Fruit fly (Drosophila melanogaster) whole organism, embryonic: ENCODE results near the gene mask.

Source experiments
- CG10543 ChIP-seq: fragments of 200-800 bp; sonication (Bioruptor generic); optimal IDR thresholded peaks from 3 replicates; lab custom pipeline; 2017; ENCODE audit warnings: missing biosample characterization, mild to moderate bottlenecking, missing genetic modification characterization, moderate library complexity
- CG13624 ChIP-seq: fragments of 200-800 bp; sonication (Bioruptor generic); optimal IDR thresholded peaks from 2 replicates; lab custom pipeline; 2016; ENCODE audit warnings: missing biosample characterization, missing genetic modification characterization
- CG15011 ChIP-seq: fragments of 200-800 bp; sonication (Bioruptor generic); optimal IDR thresholded peaks from 3 replicates; lab custom pipeline; 2018; ENCODE audit warnings: missing biosample characterization, mild to moderate bottlenecking, missing genetic modification characterization
- CG15479 ChIP-seq: fragments of 200-800 bp; sonication (Bioruptor generic); optimal IDR thresholded peaks from 3 replicates; lab custom pipeline; 2019; ENCODE audit warnings: missing biosample characterization, mild to moderate bottlenecking, missing genetic modification characterization, moderate library complexity
- CG15514 ChIP-seq: fragments of 200-800 bp; sonication (Bioruptor generic); optimal IDR thresholded peaks from 3 replicates; lab custom pipeline; 2017; ENCODE audit warnings: missing biosample characterization, missing genetic modification characterization, mild to moderate bottlenecking, moderate library complexity, missing genetic modification reagents
- CG17568 ChIP-seq: fragments of 200-800 bp; sonication (Bioruptor generic); optimal IDR thresholded peaks from 2 replicates; lab custom pipeline; 2018; ENCODE audit warnings: missing biosample characterization, mild to moderate bottlenecking, missing genetic modification characterization, moderate library complexity
- CG17612 ChIP-seq: fragments of 200-800 bp; sonication (Bioruptor generic); IDR thresholded peaks from 2 replicates; pipeline ENCODE4 v1.3.6; 2022; ENCODE audit warnings: missing biosample characterization, missing genetic modification characterization
- CG1792 ChIP-seq: fragments of 200-800 bp; sonication (Bioruptor generic); optimal IDR thresholded peaks from 2 replicates; lab custom pipeline; 2016; ENCODE audit warnings: missing biosample characterization, missing genetic modification characterization
- CG2199 ChIP-seq: fragments of 200-800 bp; sonication (Bioruptor generic); IDR thresholded peaks from 3 replicates; pipeline ENCODE4 v1.3.6; 2022; ENCODE audit warnings: missing biosample characterization, missing genetic modification characterization
- CG33557 ChIP-seq: fragments of 200-800 bp; sonication (Bioruptor generic); optimal IDR thresholded peaks from 2 replicates; lab custom pipeline; 2019; ENCODE audit warnings: missing biosample characterization, mild to moderate bottlenecking, missing genetic modification characterization, moderate library complexity
- CG3838 ChIP-seq: fragments of 200-800 bp; sonication (Bioruptor generic); optimal IDR thresholded peaks from 3 replicates; lab custom pipeline; 2016; ENCODE audit warnings: missing biosample characterization, missing genetic modification characterization
- CG43689 ChIP-seq: fragments of 200-800 bp; sonication (Bioruptor generic); IDR thresholded peaks from 2 replicates; pipeline ENCODE4 v1.3.6; 2022; ENCODE audit warnings: missing biosample characterization, missing genetic modification characterization
- CG6272 ChIP-seq: fragments of 200-800 bp; sonication (Bioruptor generic); IDR thresholded peaks from 2 replicates; pipeline ENCODE4 v1.3.6; 2022; ENCODE audit warnings: missing biosample characterization, missing genetic modification characterization
- CG6791 ChIP-seq: fragments of 200-800 bp; sonication (Bioruptor generic); IDR thresholded peaks from 3 replicates; pipeline ENCODE4 v1.3.6; 2022; ENCODE audit warnings: missing biosample characterization, missing genetic modification characterization; ENCODE audit not compliant: partially characterized antibody
- CG7271 ChIP-seq: fragments of 200-800 bp; sonication (Bioruptor generic); optimal IDR thresholded peaks from 2 replicates; lab custom pipeline; 2018; ENCODE audit warnings: missing biosample characterization, mild to moderate bottlenecking, missing genetic modification characterization, moderate library complexity
- CG7745 ChIP-seq: fragments of 200-800 bp; sonication (Bioruptor generic); optimal IDR thresholded peaks from 2 replicates; lab custom pipeline; 2018; ENCODE audit warnings: missing biosample characterization, mild to moderate bottlenecking, missing genetic modification characterization, moderate library complexity
- CG8944 ChIP-seq: fragments of 200-800 bp; sonication (Bioruptor generic); optimal IDR thresholded peaks from 3 replicates; lab custom pipeline; 2016; ENCODE audit warnings: missing biosample characterization, missing genetic modification characterization
- CG9727 ChIP-seq: fragments of 200-800 bp; sonication (Bioruptor generic); optimal IDR thresholded peaks from 3 replicates; lab custom pipeline; 2017; ENCODE audit warnings: missing biosample characterization, mild to moderate bottlenecking, missing genetic modification characterization
- CTCF ChIP-seq: fragments of 200-800 bp; sonication (Bioruptor generic); optimal IDR thresholded peaks from 2 replicates; lab custom pipeline; 2017; ENCODE audit warnings: missing biosample characterization, mild to moderate bottlenecking, missing genetic modification characterization, moderate library complexity
- Camta ChIP-seq: fragments of 200-800 bp; sonication (Bioruptor generic); optimal IDR thresholded peaks from 2 replicates; lab custom pipeline; 2016; ENCODE audit warnings: missing biosample characterization, missing genetic modification characterization
- Doc2 ChIP-seq: fragments of 200-800 bp; sonication (Bioruptor generic); IDR thresholded peaks from 2 replicates; pipeline ENCODE4 v1.3.6; 2022; ENCODE audit warnings: missing biosample characterization, missing genetic modification characterization
- HmgD ChIP-seq: fragments of 200-800 bp; sonication (Bioruptor generic); optimal IDR thresholded peaks from 3 replicates; lab custom pipeline; 2016; ENCODE audit warnings: missing biosample characterization, missing genetic modification characterization
- Hr78 ChIP-seq, 2 experiments: fragments of 200-800 bp in 1 of 2; fragments of >200 bp in 1 of 2; sonication (Bioruptor generic) in 1 of 2; optimal IDR thresholded peaks; 2 replicates each; lab custom pipeline; 2017 to 2019; ENCODE audit warnings: missing biosample characterization in 2 of 2, missing genetic modification characterization in 2 of 2, mild to moderate bottlenecking in 1 of 2, moderate library complexity in 1 of 2
- Jarid2 ChIP-seq: fragments of 200-800 bp; sonication (Bioruptor generic); optimal IDR thresholded peaks from 3 replicates; lab custom pipeline; 2017; ENCODE audit warnings: mild to moderate bottlenecking, missing biosample characterization, missing genetic modification reagents, missing genetic modification characterization
- NfI ChIP-seq: fragments of 200-800 bp; sonication (Bioruptor generic); optimal IDR thresholded peaks from 3 replicates; lab custom pipeline; 2018; ENCODE audit warnings: missing biosample characterization, mild to moderate bottlenecking, missing genetic modification characterization, moderate library complexity
- Oaz ChIP-seq: fragments of 200-800 bp; sonication (Bioruptor generic); IDR thresholded peaks from 2 replicates; pipeline ENCODE4 v1.3.6; 2022; ENCODE audit warnings: missing biosample characterization, missing genetic modification characterization
- Optix ChIP-seq: fragments of 200-800 bp; sonication (Bioruptor generic); IDR thresholded peaks from 3 replicates; pipeline ENCODE4 v1.3.6; 2022; ENCODE audit warnings: missing biosample characterization, missing genetic modification characterization
- Side ChIP-seq: fragments of 200-800 bp; sonication (Bioruptor generic); optimal IDR thresholded peaks from 2 replicates; lab custom pipeline; 2016; ENCODE audit warnings: missing biosample characterization, missing genetic modification characterization
- Stat92E ChIP-seq, 3 experiments: fragments of >200 bp in 2 of 3; fragments of 200-800 bp in 1 of 3; sonication (Bioruptor generic) in 1 of 3; optimal IDR thresholded peaks; 2 replicates each; lab custom pipeline; 2017 to 2019; ENCODE audit warnings: missing biosample characterization in 3 of 3, missing genetic modification characterization in 3 of 3, mild to moderate bottlenecking in 1 of 3, moderate library complexity in 1 of 3
- Tbp ChIP-seq: fragments of >200 bp; optimal IDR thresholded peaks from 2 replicates; lab custom pipeline; 2018; ENCODE audit warnings: missing biosample characterization, missing genetic modification characterization
- Xbp1 ChIP-seq: fragments of 200-800 bp; sonication (Bioruptor generic); optimal IDR thresholded peaks from 3 replicates; lab custom pipeline; 2016; ENCODE audit warnings: missing biosample characterization, mild to moderate bottlenecking, missing genetic modification characterization
- Xrp1 ChIP-seq: fragments of 200-800 bp; sonication (Bioruptor generic); IDR thresholded peaks from 2 replicates; pipeline ENCODE4 v1.3.6; 2022; ENCODE audit warnings: missing biosample characterization, missing genetic modification characterization
- YL-1 ChIP-seq: fragments of 200-800 bp; sonication (Bioruptor generic); optimal IDR thresholded peaks from 3 replicates; lab custom pipeline; 2017; ENCODE audit warnings: missing biosample characterization, mild to moderate bottlenecking, missing genetic modification characterization
- ab ChIP-seq: fragments of 200-800 bp; sonication (Bioruptor generic); optimal IDR thresholded peaks from 2 replicates; lab custom pipeline; 2016; ENCODE audit warnings: missing biosample characterization, missing genetic modification characterization
- cad ChIP-seq: fragments of >200 bp; optimal IDR thresholded peaks from 2 replicates; lab custom pipeline; 2017; ENCODE audit warnings: missing biosample characterization, missing genetic modification characterization
- chif ChIP-seq, 2 experiments: fragments of 200-800 bp; sonication (Bioruptor generic); optimal IDR thresholded peaks; 3 replicates each; lab custom pipeline; 2016; ENCODE audit warnings: missing biosample characterization in 2 of 2, missing genetic modification characterization in 2 of 2
- crc ChIP-seq: fragments of 200-800 bp; sonication (Bioruptor generic); optimal IDR thresholded peaks from 2 replicates; lab custom pipeline; 2016; ENCODE audit warnings: missing biosample characterization, missing genetic modification characterization
- gro ChIP-seq: fragments of 200-800 bp; sonication (Bioruptor generic); optimal IDR thresholded peaks from 2 replicates; lab custom pipeline; 2016; ENCODE audit warnings: missing biosample characterization, missing genetic modification characterization
- hkb ChIP-seq, 2 experiments: fragments of 200-800 bp in 1 of 2; fragments of >200 bp in 1 of 2; sonication (Bioruptor generic) in 1 of 2; IDR thresholded peaks in 1 of 2; optimal IDR thresholded peaks in 1 of 2; 2 replicates each; pipeline versions ENCODE4 v1.3.6 to Lab custom; 2017 to 2022; ENCODE audit warnings: missing biosample characterization in 1 of 2, missing genetic modification characterization in 1 of 2
- kni ChIP-seq: fragments of 200-800 bp; sonication (Bioruptor generic); optimal IDR thresholded peaks from 3 replicates; lab custom pipeline; 2017; ENCODE audit warnings: mild to moderate bottlenecking, missing biosample characterization, missing genetic modification reagents, missing genetic modification characterization
- maf-S ChIP-seq: fragments of 200-800 bp; sonication (Bioruptor generic); optimal IDR thresholded peaks from 2 replicates; lab custom pipeline; 2016; ENCODE audit warnings: missing biosample characterization, missing genetic modification characterization
- odd ChIP-seq: fragments of 200-800 bp; sonication (Bioruptor generic); optimal IDR thresholded peaks from 2 replicates; lab custom pipeline; 2017; ENCODE audit warnings: missing biosample characterization, mild to moderate bottlenecking, missing genetic modification characterization
- peb ChIP-seq: fragments of 200-800 bp; sonication (Bioruptor generic); IDR thresholded peaks from 2 replicates; pipeline ENCODE4 v1.3.6; 2022; ENCODE audit warnings: missing biosample characterization, missing genetic modification characterization
- ro ChIP-seq: fragments of 200-800 bp; sonication (Bioruptor generic); IDR thresholded peaks from 2 replicates; pipeline ENCODE4 v1.3.6; 2022; ENCODE audit warnings: missing biosample characterization, missing genetic modification characterization
- row ChIP-seq: fragments of 200-800 bp; sonication (Bioruptor generic); IDR thresholded peaks from 3 replicates; pipeline ENCODE4 v1.3.6; 2022; ENCODE audit warnings: missing biosample characterization, missing genetic modification characterization
- tgo ChIP-seq: fragments of 200-800 bp; sonication (Bioruptor generic); IDR thresholded peaks from 3 replicates; pipeline ENCODE4 v1.3.6; 2022; ENCODE audit warnings: missing biosample characterization, missing genetic modification characterization
- tll ChIP-seq, 2 experiments: fragments of 200-800 bp in 1 of 2; fragments of >200 bp in 1 of 2; sonication (Bioruptor generic) in 1 of 2; optimal IDR thresholded peaks; 2 replicates each; lab custom pipeline; 2017 to 2019; ENCODE audit warnings: missing biosample characterization in 2 of 2, missing genetic modification characterization in 2 of 2, mild to moderate bottlenecking in 1 of 2, moderate library complexity in 1 of 2
- trem ChIP-seq: fragments of 200-800 bp; optimal IDR thresholded peaks from 3 replicates; lab custom pipeline; 2019; ENCODE audit warnings: missing biosample characterization, mild to moderate bottlenecking, missing genetic modification characterization, moderate library complexity
- twi ChIP-seq: fragments of 200-800 bp; optimal IDR thresholded peaks from 2 replicates; lab custom pipeline; 2019; ENCODE audit warnings: missing biosample characterization, mild to moderate bottlenecking, missing genetic modification characterization, moderate library complexity
- zen ChIP-seq: fragments of 200-800 bp; sonication (Bioruptor generic); optimal IDR thresholded peaks from 3 replicates; lab custom pipeline; 2018; ENCODE audit warnings: missing biosample characterization, mild to moderate bottlenecking, missing genetic modification characterization, moderate library complexity
- zfh1 ChIP-seq: fragments of 200-800 bp; sonication (Bioruptor generic); IDR thresholded peaks from 3 replicates; pipeline ENCODE4 v1.3.6; 2022; ENCODE audit warnings: missing biosample characterization, missing genetic modification characterization

Gene mask

dm6 chr3R:24297444-24298146, 67.2 kb downstream of the mask start:
- no peak for TF ChIP-seq Optix (GFP tag; lab: Robert Waterston, UW)
- TF ChIP-seq Side = no peak
- peak; percentile 97 for TF ChIP-seq cad (GFP tag; lab: Kevin White, UChicago)
- TF ChIP-seq kni (GFP tag; lab: Kevin White, UChicago) = peak; percentile 93
- peak; percentile 48 for TF ChIP-seq twi (tag; lab: Kevin White, UChicago)
- TF ChIP-seq chif (GFP tag; optimal IDR thresholded peaks at IDR 0.05; lab: Kevin White, UChicago) = no peak
- no peak for TF ChIP-seq CG8944 (GFP tag; lab: Kevin White, UChicago)
- no peak for TF ChIP-seq ab
- no peak for TF ChIP-seq CG15514 (GFP tag; lab: Kevin White, UChicago)
- TF ChIP-seq CG13624 (GFP tag; lab: Kevin White, UChicago) = no peak
- TF ChIP-seq CG1792 = no peak
- no peak for TF ChIP-seq CG43689 (GFP tag; lab: Robert Waterston, UW)
- no peak for TF ChIP-seq CG6272
- no peak for TF ChIP-seq trem (tag; lab: Kevin White, UChicago)
- TF ChIP-seq CG17568 (GFP tag; lab: Kevin White, UChicago) = no peak
- TF ChIP-seq zfh1 (GFP tag; lab: Robert Waterston, UW) = no peak
- TF ChIP-seq ro (GFP tag; lab: Robert Waterston, UW) = no peak
- TF ChIP-seq Hr78 (GFP tag; optimal IDR thresholded peaks at IDR 0.05; lab: Kevin White, UChicago) = peak in 1 of 2 experiments; percentile 77
- 0 out of 3 replicates have a peak, but pooled peaks have one; percentile 24 for TF ChIP-seq CG2199 (GFP tag; lab: Robert Waterston, UW)
- no peak for TF ChIP-seq Xbp1 (GFP tag; lab: Kevin White, UChicago)
- TF ChIP-seq Stat92E (GFP tag; optimal IDR thresholded peaks at IDR 0.05; lab: Kevin White, UChicago) = peak in 1 of 3 experiments; percentile 90
- peak; percentile 1 for TF ChIP-seq CG7745 (tag; lab: Kevin White, UChicago)
- TF ChIP-seq hkb (optimal IDR thresholded peaks at IDR 0.05; lab: Kevin White, UChicago) = no peak
- no peak for TF ChIP-seq hkb (GFP tag; IDR thresholded peaks at IDR 0.05; lab: Robert Waterston, UW)
- no peak for TF ChIP-seq CG15011
- TF ChIP-seq CG7271 (tag; lab: Kevin White, UChicago) = peak; percentile 18
- no peak for TF ChIP-seq Xrp1 (GFP tag; lab: Robert Waterston, UW)
- TF ChIP-seq tll (GFP tag; optimal IDR thresholded peaks at IDR 0.05; lab: Kevin White, UChicago) = peak in 1 of 2 experiments; percentile 95
- TF ChIP-seq tgo (GFP tag; lab: Robert Waterston, UW) = no peak
- TF ChIP-seq zen (tag; lab: Kevin White, UChicago) = peak; percentile 78
- TF ChIP-seq CG15479 (GFP tag; lab: Kevin White, UChicago) = peak; percentile 87

dm6 chr3R:24298534-24298936, 68.2 kb downstream of the mask start:
- no peak for TF ChIP-seq CTCF (GFP tag; lab: Kevin White, UChicago)
- no peak for TF ChIP-seq Camta (GFP tag; lab: Kevin White, UChicago)
- no peak for TF ChIP-seq CG10543 (GFP tag; lab: Kevin White, UChicago)
- TF ChIP-seq CG3838 (GFP tag; lab: Kevin White, UChicago) = no peak
- TF ChIP-seq HmgD (GFP tag; lab: Kevin White, UChicago) = no peak
- no peak for TF ChIP-seq NfI (GFP tag; lab: Kevin White, UChicago)
- TF ChIP-seq peb = no peak
- no peak for TF ChIP-seq Jarid2 (GFP tag; lab: Kevin White, UChicago)
- no peak for TF ChIP-seq CG33557 (GFP tag; lab: Kevin White, UChicago)
- no peak for TF ChIP-seq crc
- TF ChIP-seq Tbp (GFP tag; lab: Kevin White, UChicago) = no peak
- no peak for TF ChIP-seq gro (GFP tag; lab: Kevin White, UChicago)
- no peak for TF ChIP-seq CG17612 (GFP tag; lab: Robert Waterston, UW)
- TF ChIP-seq CG6791 (GFP tag; lab: Robert Waterston, UW) = no peak
- TF ChIP-seq Doc2 (GFP tag; lab: Robert Waterston, UW) = no peak
- TF ChIP-seq CG9727 (GFP tag; lab: Kevin White, UChicago) = peak; percentile 17
- no peak for TF ChIP-seq Oaz (GFP tag; lab: Robert Waterston, UW)
- no peak for TF ChIP-seq odd
- TF ChIP-seq row (GFP tag; lab: Robert Waterston, UW) = peak; percentile 44
- TF ChIP-seq maf-S (GFP tag; lab: Kevin White, UChicago) = no peak
- TF ChIP-seq YL-1 (GFP tag; lab: Kevin White, UChicago) = no peak
